Fruit fly (Drosophila melanogaster): ENCODE data around the gene CG5478.
"Not testable (repeated sequence)": the region's sequence is repeated elsewhere in the genome, so short reads cannot be mapped to it uniquely, and the experiment has no call there.

- TF ChIP-seq CTCF, CG8478 (optimal IDR thresholded peaks at IDR 0.05): not testable (repeated sequence)
Measured at dm6 chr3R:15904543-15904942, 29.0 kb downstream of the CG5478 start, which contains the start of gene glob1.
